Fruit fly (Drosophila melanogaster) whole organism, larva: ENCODE measurements around the gene Pa1.

Experiments used
- noc ChIP-seq: fragments of 200-800 bp; sonication (Bioruptor generic); optimal IDR thresholded peaks from 3 replicates; lab custom pipeline; 2019; ENCODE audit warnings: missing biosample characterization, mild to moderate bottlenecking, missing genetic modification characterization, moderate library complexity

The Pa1 gene

dm6 chrX:11359081-11359481 is at the start of gene Pa1:
Pa1 (plus strand) TSS chrX:11359236.
- no peak for TF ChIP-seq noc (tag; lab: Kevin White, UChicago)

- no peak for TF ChIP-seq noc (tag; lab: Kevin White, UChicago)
Observed at dm6 chrX:11311108-11311507, 47.9 kb upstream of the Pa1 start, which contains the start of gene Ir10a. Ir10a (minus strand) TSS chrX:11311208.

- TF ChIP-seq noc (tag; lab: Kevin White, UChicago) = no peak
Observed at dm6 chrX:11319916-11320315, 39.1 kb upstream of the Pa1 start.

dm6 chrX:11322257-11322656 is 36.8 kb upstream of the Pa1 start, which contains the start of gene sisA:
sisA (minus strand) TSS chrX:11322357.
- TF ChIP-seq noc (tag; lab: Kevin White, UChicago) = no peak

- no peak for TF ChIP-seq noc (tag; lab: Kevin White, UChicago)
Observed at dm6 chrX:11322659-11323058, 36.4 kb upstream of the Pa1 start.

dm6 chrX:11325175-11325768 is 33.8 kb upstream of the Pa1 start, which contains the start of gene Gapvd1:
Gapvd1 (plus strand) TSS chrX:11325385.
- TF ChIP-seq noc (tag; lab: Kevin White, UChicago) = no peak

dm6 chrX:11326213-11326731 is 32.8 kb upstream of the Pa1 start:
- TF ChIP-seq noc (tag; lab: Kevin White, UChicago) = peak; percentile 84

- peak; percentile 58 for TF ChIP-seq noc (tag; lab: Kevin White, UChicago)
Observed at dm6 chrX:11338047-11338747, 20.8 kb upstream of the Pa1 start.

dm6 chrX:11338973-11339867 is 19.8 kb upstream of the Pa1 start:
- peak; percentile 6 for TF ChIP-seq noc (tag; lab: Kevin White, UChicago)

dm6 chrX:11339868-11340548 is 19.0 kb upstream of the Pa1 start, which contains the start of the genes CG34348 and Kap3:
CG34348 (plus strand) TSS chrX:11339873.
Kap3 (minus strand) TSS chrX:11340084.
- no peak for TF ChIP-seq noc (tag; lab: Kevin White, UChicago)

dm6 chrX:11340719-11341322 is 18.2 kb upstream of the Pa1 start:
- TF ChIP-seq noc (tag; lab: Kevin White, UChicago) = no peak

- no peak for TF ChIP-seq noc (tag; lab: Kevin White, UChicago)
Observed at dm6 chrX:11342168-11342567, 16.9 kb upstream of the Pa1 start.

dm6 chrX:11342771-11343170 is 16.3 kb upstream of the Pa1 start:
- peak; percentile 70 for TF ChIP-seq noc (tag; lab: Kevin White, UChicago)

- no peak for TF ChIP-seq noc (tag; lab: Kevin White, UChicago)
Observed at dm6 chrX:11347809-11348208, 11.2 kb upstream of the Pa1 start, which contains the start of the genes GCS1 and CG11756. GCS1 (minus strand) TSS chrX:11348001. CG11756 (plus strand) TSS chrX:11348120.
